Fruit fly (Drosophila melanogaster): ENCODE measurements around the gene CG15824.
A peak's percentile ranks its signal among the peaks of the same experiment; 100 is the strongest.

CG15824 gene

DNA sequence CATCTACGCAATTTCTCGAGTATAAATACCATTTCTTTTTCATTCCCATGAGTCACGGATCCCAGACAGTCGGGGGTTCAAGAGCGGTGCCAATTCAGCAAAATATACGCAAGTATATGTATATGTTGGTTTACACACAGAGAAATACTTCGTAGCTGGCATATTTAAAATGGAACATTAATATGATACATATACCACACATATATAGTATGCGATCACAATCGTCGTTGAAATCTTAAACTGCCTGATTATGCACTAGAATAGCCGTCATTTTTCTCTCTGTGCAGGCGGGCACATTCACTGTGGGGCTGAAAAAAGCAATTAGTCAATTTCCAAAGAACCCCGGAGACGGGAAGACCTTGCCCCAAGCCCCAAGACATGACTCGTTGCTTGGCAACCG is 43.2 kb downstream of the CG15824 start (continued):
- TF ChIP-seq CG6272 (GFP tag; IDR thresholded peaks at IDR 0.05) (peak; percentile 70), esg (GFP tag; conservative IDR thresholded peaks at IDR 0.05) (peak; percentile 84), E2f2 (GFP tag; IDR thresholded peaks at IDR 0.05) (peak; percentile 61), Antp (GFP tag; optimal IDR thresholded peaks at IDR 0.05) (no peak), dysf (GFP tag; IDR thresholded peaks at IDR 0.05) (peak; percentile 86), CG6689 (GFP tag; IDR thresholded peaks at IDR 0.05) (peak; percentile 71), CG17568 (GFP tag; optimal IDR thresholded peaks at IDR 0.05) (peak; percentile 18), CG6683 (GFP tag; optimal IDR thresholded peaks at IDR 0.05) (peak; percentile 15), jigr1 (GFP tag; IDR thresholded peaks at IDR 0.05) (peak; percentile 35; the same call in 1 of the 3 replicates), disco-r (GFP tag; optimal IDR thresholded peaks at IDR 0.05) (peak; percentile 43), CG11456 (GFP tag; IDR thresholded peaks at IDR 0.05) (peak; percentile 85), Fer2 (tag; optimal IDR thresholded peaks at IDR 0.05) (peak; percentile 47), gsb-n (tag; optimal IDR thresholded peaks at IDR 0.05) (no peak), shn (GFP tag; optimal IDR thresholded peaks at IDR 0.05) (peak; percentile 33), CG15073 (GFP tag; optimal IDR thresholded peaks at IDR 0.05) (no peak), chn (GFP tag; optimal IDR thresholded peaks at IDR 0.05) (peak; percentile 63), klu (GFP tag; IDR thresholded peaks at IDR 0.05) (peak; percentile 77), amos (GFP tag; IDR thresholded peaks at IDR 0.05; ENCODE audit: partially characterized antibody) (no peak), CG13624 (GFP tag; optimal IDR thresholded peaks at IDR 0.05) (peak; percentile 60), Dref (GFP tag; IDR thresholded peaks at IDR 0.05) (0 out of 2 replicates have a peak, but pooled peaks have one; percentile 21), CG4424 (GFP tag; optimal IDR thresholded peaks at IDR 0.05) (peak; percentile 69), pb (GFP tag; optimal IDR thresholded peaks at IDR 0.05) (peak; percentile 53), Mad (GFP tag; optimal IDR thresholded peaks at IDR 0.05) (peak; percentile 50), CG15514 (GFP tag; optimal IDR thresholded peaks at IDR 0.05) (peak; percentile 64), Sry-β (GFP tag; optimal IDR thresholded peaks at IDR 0.05) (no peak), ttk (GFP tag; IDR thresholded peaks at IDR 0.05) (peak; percentile 70), gsb (GFP tag; IDR thresholded peaks at IDR 0.05) (peak; percentile 71; the same call in 1 of the 2 replicates), Gug (GFP tag; IDR thresholded peaks at IDR 0.05) (peak; percentile 80), usp (GFP tag; optimal IDR thresholded peaks at IDR 0.05) (no peak), CG10959 (GFP tag; IDR thresholded peaks at IDR 0.05) (peak; percentile 61), HLH3B (GFP tag; IDR thresholded peaks at IDR 0.05) (peak; percentile 82), B-H2 (GFP tag; optimal IDR thresholded peaks at IDR 0.05) (peak; percentile 41), sob (GFP tag; IDR thresholded peaks at IDR 0.05) (peak; percentile 88), aop (GFP tag; IDR thresholded peaks at IDR 0.05) (no peak), CkIIα-i1 (GFP tag; IDR thresholded peaks at IDR 0.05) (0 out of 2 replicates have a peak, but pooled peaks have one; percentile 39), run (tag; optimal IDR thresholded peaks at IDR 0.05) (no peak), z (GFP tag; IDR thresholded peaks at IDR 0.05) (0 out of 3 replicates have a peak, but pooled peaks have one; percentile 43), gce (GFP tag; IDR thresholded peaks at IDR 0.05) (peak; percentile 66; the same call in 1 of the 3 replicates), CG13424 (tag; optimal IDR thresholded peaks at IDR 0.05) (peak; percentile 58), CG7963 (GFP tag; IDR thresholded peaks at IDR 0.05; ENCODE audit: partially characterized antibody) (no peak), Six4 (GFP tag; optimal IDR thresholded peaks at IDR 0.05) (peak; percentile 13), CG12219 (GFP tag; optimal IDR thresholded peaks at IDR 0.05) (peak; percentile 40), ssp (GFP tag; IDR thresholded peaks at IDR 0.05) (peak; percentile 69), Meics (GFP tag; optimal IDR thresholded peaks at IDR 0.05) (peak; percentile 82), emc (GFP tag; optimal IDR thresholded peaks at IDR 0.05) (no peak), corto (GFP tag; optimal IDR thresholded peaks at IDR 0.05) (peak; percentile 79), CG12659 (GFP tag; optimal IDR thresholded peaks at IDR 0.05) (peak; percentile 69), HHEX (GFP tag; optimal IDR thresholded peaks at IDR 0.05) (peak; percentile 72), Hey (tag; optimal IDR thresholded peaks at IDR 0.05) (no peak), bab2 (GFP tag; optimal IDR thresholded peaks at IDR 0.05) (peak; percentile 35), CG7928 (GFP tag; optimal IDR thresholded peaks at IDR 0.05) (peak; percentile 38), hb (GFP tag; IDR thresholded peaks at IDR 0.05; ENCODE audit: partially characterized antibody) (no peak)
